Worm (Caenorhabditis elegans) whole organism, L4 larva: ENCODE results near the gene nspc-16.

Source experiments
- D1046.2 ChIP-seq: fragments of 200-800 bp; sonication (Bioruptor generic); IDR thresholded peaks from 2 replicates; pipeline ENCODE4 v1.3.6; 2022; ENCODE audit warnings: missing genetic modification characterization, missing compliant biosample characterization
- F10B5.3 ChIP-seq: sonication (generic microtip); optimal IDR thresholded peaks from 2 replicates; lab custom pipeline; 2016; ENCODE audit warnings: mild to moderate bottlenecking, missing genetic modification characterization, missing compliant biosample characterization
- F26F4.8 ChIP-seq: fragments of 200-800 bp; sonication (Bioruptor generic); conservative IDR thresholded peaks from 2 replicates; pipeline ENCODE4 v1.3.6; 2022; ENCODE audit warnings: missing genetic modification characterization, missing compliant biosample characterization
- F44E2.7 ChIP-seq: fragments of 200-800 bp; sonication (Bioruptor generic); IDR thresholded peaks from 2 replicates; pipeline ENCODE4 v2.1.2; 2022; ENCODE audit warnings: missing genetic modification characterization, missing compliant biosample characterization
- F49E8.2 ChIP-seq: sonication (generic microtip); optimal IDR thresholded peaks from 2 replicates; lab custom pipeline; 2016; ENCODE audit warnings: missing compliant biosample characterization, mild to moderate bottlenecking, missing genetic modification characterization, borderline replicate concordance
- T20F7.1 ChIP-seq: fragments of 200-800 bp; sonication (Bioruptor generic); optimal IDR thresholded peaks from 2 replicates; lab custom pipeline; 2018; ENCODE audit warnings: mild to moderate bottlenecking, missing genetic modification characterization, missing compliant biosample characterization
- T26A8.4 ChIP-seq: fragments of 200-800 bp; sonication (Bioruptor generic); IDR thresholded peaks from 2 replicates; pipeline ENCODE4 v1.3.6; 2022; ENCODE audit warnings: missing genetic modification characterization, missing compliant biosample characterization
- Y105C5A.15 ChIP-seq: fragments of 200-800 bp; sonication (Bioruptor generic); IDR thresholded peaks from 2 replicates; pipeline ENCODE4 v1.3.6; 2022; ENCODE audit warnings: missing genetic modification characterization, missing compliant biosample characterization
- Y75B8A.6 ChIP-seq: fragments of 200-800 bp; sonication (Bioruptor generic); IDR thresholded peaks from 2 replicates; pipeline ENCODE4 v1.3.6; 2022; ENCODE audit warnings: missing genetic modification reagents, missing genetic modification characterization, missing compliant biosample characterization
- aha-1 ChIP-seq: fragments of 150-350 bp; peaks from one replicate; lab custom pipeline; 2014; ENCODE audit warnings: missing biosample characterization, missing genetic modification characterization
- arid-1 ChIP-seq: fragments of 200-800 bp; sonication (Bioruptor generic); conservative IDR thresholded peaks from 2 replicates; pipeline ENCODE4 v1.3.6; 2022; ENCODE audit warnings: missing genetic modification reagents, missing genetic modification characterization, missing compliant biosample characterization
- ceh-62 ChIP-seq: sonication (generic microtip); optimal IDR thresholded peaks from 2 replicates; lab custom pipeline; 2017; ENCODE audit warnings: missing biosample characterization, missing genetic modification characterization
- ces-1 ChIP-seq: fragments of 150-350 bp; sonication (generic microtip); optimal IDR thresholded peaks from 4 replicates; lab custom pipeline; 2014; ENCODE audit warnings: missing biosample characterization, missing genetic modification reagents, missing genetic modification characterization
- ctbp-1 ChIP-seq: fragments of 200-800 bp; sonication (Bioruptor generic); IDR thresholded peaks from 2 replicates; pipeline ENCODE4 v1.3.6; 2022; ENCODE audit warnings: missing genetic modification reagents, missing genetic modification characterization, missing compliant biosample characterization
- daf-16 ChIP-seq, 3 experiments: sonication (generic microtip); optimal IDR thresholded peaks; 2 replicates each; lab custom pipeline; 2016 to 2017; ENCODE audit warnings: missing genetic modification characterization in 3 of 3, missing genetic modification reagents in 3 of 3, mild to moderate bottlenecking in 2 of 3, missing compliant biosample characterization in 2 of 3, missing biosample characterization in 1 of 3, moderate library complexity in 1 of 3
- daf-19 ChIP-seq: fragments of 200-800 bp; sonication (Bioruptor generic); conservative IDR thresholded peaks from 2 replicates; pipeline ENCODE4 v1.3.6; 2022; ENCODE audit warnings: missing genetic modification characterization, missing compliant biosample characterization
- dmd-9 ChIP-seq: fragments of 200-800 bp; sonication (Bioruptor generic); IDR thresholded peaks from 2 replicates; pipeline ENCODE4 v1.3.6; 2022; ENCODE audit warnings: missing genetic modification reagents, missing genetic modification characterization, missing compliant biosample characterization
- dpl-1 ChIP-seq: fragments of 150-350 bp; optimal IDR thresholded peaks from 2 replicates; lab custom pipeline; 2014; ENCODE audit warnings: missing biosample characterization, missing genetic modification reagents, missing genetic modification characterization
- duxl-1 ChIP-seq: sonication (generic microtip); optimal IDR thresholded peaks from 2 replicates; lab custom pipeline; 2016; ENCODE audit warnings: mild to moderate bottlenecking, missing genetic modification characterization, moderate library complexity, missing compliant biosample characterization; ENCODE audit not compliant: poor library complexity
- egl-43 ChIP-seq: fragments of 200-800 bp; sonication (Bioruptor generic); IDR thresholded peaks from 2 replicates; pipeline ENCODE4 v1.3.6; 2022; ENCODE audit warnings: missing genetic modification reagents, missing genetic modification characterization, missing compliant biosample characterization
- fkh-10 ChIP-seq: fragments of 150-350 bp; optimal IDR thresholded peaks from 2 replicates; lab custom pipeline; 2014; ENCODE audit warnings: missing biosample characterization, missing genetic modification reagents, missing genetic modification characterization
- hif-1 ChIP-seq, 2 experiments: sonication (generic microtip); optimal IDR thresholded peaks; 2 replicates each; lab custom pipeline; 2016 to 2017; ENCODE audit warnings: missing compliant biosample characterization in 2 of 2, missing genetic modification characterization in 2 of 2, missing genetic modification reagents in 2 of 2, missing genotype in 2 of 2, mild to moderate bottlenecking in 1 of 2
- hlh-11 ChIP-seq: fragments of 200-800 bp; sonication (Bioruptor generic); optimal IDR thresholded peaks from 2 replicates; lab custom pipeline; 2018; ENCODE audit warnings: mild to moderate bottlenecking, missing genetic modification characterization, missing compliant biosample characterization
- hmg-1.1 ChIP-seq: fragments of 200-800 bp; sonication (Bioruptor generic); IDR thresholded peaks from 2 replicates; pipeline ENCODE4 v1.3.6; 2022; ENCODE audit warnings: missing genetic modification reagents, missing genetic modification characterization, missing compliant biosample characterization
- lin-1 ChIP-seq: fragments of 200-800 bp; sonication (Bioruptor generic); IDR thresholded peaks from 2 replicates; pipeline ENCODE4 v1.3.6; 2022; ENCODE audit warnings: missing genetic modification reagents, missing genetic modification characterization, missing compliant biosample characterization
- lin-13 ChIP-seq: fragments of 150-350 bp; optimal IDR thresholded peaks from 2 replicates; lab custom pipeline; 2014; ENCODE audit warnings: missing biosample characterization, missing genetic modification reagents, missing genetic modification characterization
- lin-29 ChIP-seq: fragments of 200-800 bp; sonication (Bioruptor generic); IDR thresholded peaks from 2 replicates; pipeline ENCODE4 v1.3.6; 2022; ENCODE audit warnings: missing genetic modification reagents, missing genetic modification characterization, missing compliant biosample characterization
- lin-38 ChIP-seq: fragments of 200-800 bp; sonication (Bioruptor generic); IDR thresholded peaks from 2 replicates; pipeline ENCODE4 v1.3.6; 2022; ENCODE audit warnings: missing genetic modification reagents, missing genetic modification characterization, missing compliant biosample characterization
- lir-3 ChIP-seq: sonication (generic microtip); optimal IDR thresholded peaks from 2 replicates; lab custom pipeline; 2016; ENCODE audit warnings: mild to moderate bottlenecking, missing genetic modification characterization, missing compliant biosample characterization
- mdt-29 ChIP-seq: fragments of 200-800 bp; sonication (Bioruptor generic); IDR thresholded peaks from 2 replicates; pipeline ENCODE4 v1.3.6; 2022; ENCODE audit warnings: missing genetic modification reagents, missing genetic modification characterization, missing compliant biosample characterization
- mxl-2 ChIP-seq: fragments of 200-800 bp; sonication (Bioruptor generic); conservative IDR thresholded peaks from 2 replicates; pipeline ENCODE4 v1.3.6; 2022; ENCODE audit warnings: missing genetic modification reagents, missing genetic modification characterization, missing compliant biosample characterization
- mxl-3 ChIP-seq: fragments of 200-800 bp; sonication (Bioruptor generic); optimal IDR thresholded peaks from 2 replicates; lab custom pipeline; 2018; ENCODE audit warnings: mild to moderate bottlenecking, missing genetic modification characterization, missing compliant biosample characterization
- nhr-11 ChIP-seq: fragments of 150-350 bp; optimal IDR thresholded peaks from 2 replicates; lab custom pipeline; 2014; ENCODE audit warnings: missing biosample characterization, missing genetic modification characterization
- nhr-237 ChIP-seq: sonication (generic microtip); optimal IDR thresholded peaks from 2 replicates; lab custom pipeline; 2017; ENCODE audit warnings: missing biosample characterization, missing genetic modification characterization
- nhr-42 ChIP-seq: fragments of 200-800 bp; sonication (Bioruptor generic); IDR thresholded peaks from 2 replicates; pipeline ENCODE4 v1.3.6; 2022; ENCODE audit warnings: missing genetic modification characterization, missing compliant biosample characterization
- pha-4 ChIP-seq, 2 experiments: fragments of 150-350 bp in 1 of 2; fragments of 200-800 bp in 1 of 2; sonication (Bioruptor generic) in 1 of 2; IDR thresholded peaks in 1 of 2; optimal IDR thresholded peaks in 1 of 2; 2 replicates each; pipeline versions ENCODE4 v1.3.6 to Lab custom; 2014 to 2022; ENCODE audit warnings: missing genetic modification characterization in 2 of 2, missing genetic modification reagents in 2 of 2, missing biosample characterization in 1 of 2, missing compliant biosample characterization in 1 of 2
- rbr-2 ChIP-seq: sonication (generic microtip); optimal IDR thresholded peaks from 2 replicates; lab custom pipeline; 2016; ENCODE audit warnings: missing genotype, missing genetic modification characterization, missing compliant biosample characterization
- spr-1 ChIP-seq: sonication (generic microtip); optimal IDR thresholded peaks from 2 replicates; lab custom pipeline; 2016; ENCODE audit warnings: mild to moderate bottlenecking, missing genetic modification characterization, missing compliant biosample characterization
- spr-3 ChIP-seq: fragments of 200-800 bp; sonication (Bioruptor generic); optimal IDR thresholded peaks from 2 replicates; lab custom pipeline; 2018; ENCODE audit warnings: mild to moderate bottlenecking, missing genetic modification characterization, missing compliant biosample characterization
- tag-97 ChIP-seq: fragments of 200-800 bp; sonication (Bioruptor generic); IDR thresholded peaks from 2 replicates; pipeline ENCODE4 v1.3.6; 2022; ENCODE audit warnings: missing genetic modification characterization, missing compliant biosample characterization
- unc-39 ChIP-seq: sonication (generic microtip); optimal IDR thresholded peaks from 2 replicates; lab custom pipeline; 2017; ENCODE audit warnings: missing biosample characterization, missing genetic modification characterization
- vab-7 ChIP-seq: fragments of 200-800 bp; sonication (Bioruptor generic); IDR thresholded peaks from 2 replicates; pipeline ENCODE4 v1.3.6; 2022; ENCODE audit warnings: missing genetic modification reagents, missing genetic modification characterization, missing compliant biosample characterization
- zfp-2 ChIP-seq: sonication (generic microtip); optimal IDR thresholded peaks from 2 replicates; lab custom pipeline; 2016; ENCODE audit warnings: mild to moderate bottlenecking, missing genetic modification characterization, missing compliant biosample characterization
- zfp-3 ChIP-seq: fragments of 200-800 bp; sonication (Bioruptor generic); conservative IDR thresholded peaks from 2 replicates; pipeline ENCODE4 v1.3.6; 2022; ENCODE audit warnings: missing genetic modification reagents, missing genetic modification characterization, missing compliant biosample characterization
- zip-2 ChIP-seq: fragments of 150-350 bp; optimal IDR thresholded peaks from 2 replicates; lab custom pipeline; 2014; ENCODE audit warnings: missing biosample characterization, missing genetic modification characterization
- ztf-7 ChIP-seq: fragments of 150-350 bp; optimal IDR thresholded peaks from 2 replicates; lab custom pipeline; 2014; ENCODE audit warnings: missing biosample characterization, missing genetic modification characterization

Gene nspc-16

DNA sequence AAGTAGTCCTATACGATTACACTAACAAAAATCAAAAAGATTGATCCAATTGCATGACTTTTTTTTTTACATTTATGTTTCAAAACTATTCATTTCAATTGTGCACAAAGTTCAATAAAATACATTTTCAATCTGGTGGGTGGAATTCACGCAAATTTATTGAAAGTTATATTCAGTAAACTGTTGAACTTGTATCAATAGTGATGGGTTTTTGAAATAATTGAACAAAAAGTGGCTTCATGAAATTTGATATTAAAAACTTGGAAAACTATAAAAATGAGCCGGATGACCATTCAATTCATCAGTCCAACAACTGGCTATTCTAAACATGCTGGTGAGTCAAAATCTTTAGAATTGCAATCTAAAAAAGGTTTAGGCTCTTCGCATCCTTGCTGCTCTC, at the start of gene nspc-16:
Gene nspc-16, plus strand, starts transcription at position 301 of the 400 bp plus-strand sequence.
- TF ChIP-seq Y75B8A.6 (GFP tag; lab: Robert Waterston, UW) (no peak), tag-97 (GFP tag; lab: Robert Waterston, UW) (no peak), F49E8.2 (no peak), hlh-11 (no peak), unc-39 (no peak), lin-29 (GFP tag; lab: Robert Waterston, UW) (no peak), D1046.2 (no peak), arid-1 (no peak), hmg-1.1 (GFP tag; lab: Robert Waterston, UW) (no peak), vab-7 (GFP tag; lab: Robert Waterston, UW) (no peak), dmd-9 (GFP tag; lab: Robert Waterston, UW) (no peak), nhr-237 (tag; lab: Kevin White, UChicago) (no peak), dpl-1 (no peak), hif-1 (tag; optimal IDR thresholded peaks at IDR 0.05; lab: Kevin White, UChicago) (no peak), egl-43 (GFP tag; lab: Robert Waterston, UW) (no peak), daf-19 (GFP tag; lab: Robert Waterston, UW) (no peak), ces-1 (GFP tag; lab: Kevin White, UChicago) (no peak), zfp-2 (tag; lab: Kevin White, UChicago) (no peak), lin-38 (GFP tag; lab: Robert Waterston, UW) (no peak)

- TF ChIP-seq aha-1: no peak
- TF ChIP-seq fkh-10: no peak
- TF ChIP-seq ztf-7 (tag; lab: Kevin White, UChicago): no peak
- TF ChIP-seq F44E2.7 (GFP tag; lab: Robert Waterston, UW): no peak
Measured at ce11 chrX:14473740-14474139, 49.6 kb upstream of the nspc-16 start, which contains the start of gene M163.5. TSS of gene M163.5 (plus strand) at chrX:14474040.

DNA sequence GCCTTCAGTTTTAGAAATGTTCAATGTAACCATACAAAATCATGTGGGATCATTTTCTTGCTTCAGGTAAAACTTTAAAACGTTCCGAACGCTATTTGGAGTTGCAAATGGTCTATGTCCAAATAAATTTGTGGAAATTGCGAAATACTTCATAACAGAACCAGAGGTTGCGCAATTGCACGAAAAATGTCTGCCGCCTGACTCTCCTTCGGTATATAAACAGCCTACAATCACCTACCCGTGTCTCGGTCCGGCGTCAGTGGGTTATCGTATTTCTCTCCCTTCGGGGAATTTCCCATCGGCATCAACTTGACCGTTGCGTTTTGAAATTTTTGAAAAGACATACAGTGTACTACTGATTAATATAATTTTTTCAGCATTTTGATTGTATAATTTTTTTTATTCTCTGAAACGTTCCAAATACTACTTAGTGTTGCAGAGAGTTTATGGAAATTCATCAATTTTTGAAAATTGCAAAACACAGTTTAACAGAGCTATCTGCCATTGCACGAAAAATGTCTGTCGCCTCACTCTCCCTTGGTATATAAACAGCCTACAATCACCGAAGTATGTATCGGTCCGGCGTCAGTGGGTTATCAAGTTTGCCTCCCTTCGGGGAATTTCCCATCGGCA, 46.6 kb upstream of the nspc-16 start:
- peak; percentile 36 for TF ChIP-seq mxl-3 (GFP tag; lab: Kevin White, UChicago)
- TF ChIP-seq T26A8.4 (GFP tag; lab: Robert Waterston, UW): 0 out of 2 replicates have a peak, but pooled peaks have one; percentile 67
- peak; percentile 76; the same call in 1 of the 2 replicates for TF ChIP-seq pha-4 (GFP tag; IDR thresholded peaks at IDR 0.05; lab: Robert Waterston, UW)
- TF ChIP-seq pha-4 (tag; optimal IDR thresholded peaks at IDR 0.05; lab: Kevin White, UChicago): no peak
- peak; percentile 41 for TF ChIP-seq spr-1
- peak; percentile 23 for TF ChIP-seq T20F7.1
- TF ChIP-seq rbr-2: peak; percentile 59
- no peak for TF ChIP-seq lin-1
- TF ChIP-seq zfp-3 (GFP tag; lab: Robert Waterston, UW): no peak; the same call in 1 of the 2 replicates
- TF ChIP-seq F44E2.7 (GFP tag; lab: Robert Waterston, UW): 0 out of 2 replicates have a peak, but pooled peaks have one; percentile 12
- TF ChIP-seq duxl-1 (tag; lab: Kevin White, UChicago): peak; percentile 88
- 0 out of 2 replicates have a peak, but pooled peaks have one; percentile 47 for TF ChIP-seq tag-97 (GFP tag; lab: Robert Waterston, UW)
- TF ChIP-seq F10B5.3 (tag; lab: Kevin White, UChicago): peak; percentile 11
- TF ChIP-seq daf-16 (GFP tag; optimal IDR thresholded peaks at IDR 0.05; lab: Kevin White, UChicago): peak in 1 of 2 experiments; percentile 47
- peak; percentile 78 for TF ChIP-seq daf-16 (tag; optimal IDR thresholded peaks at IDR 0.05; lab: Kevin White, UChicago)
- TF ChIP-seq mxl-2 (GFP tag; lab: Robert Waterston, UW): 0 out of 2 replicates have a peak, but pooled peaks have one; percentile 45
- TF ChIP-seq lir-3: peak; percentile 28
- TF ChIP-seq Y105C5A.15: 0 out of 2 replicates have a peak, but pooled peaks have one; percentile 36
- peak; percentile 100 for TF ChIP-seq zip-2 (tag; lab: Kevin White, UChicago)
- TF ChIP-seq nhr-11 (tag; lab: Kevin White, UChicago): no peak
- TF ChIP-seq spr-3 (GFP tag; lab: Kevin White, UChicago): peak; percentile 73
- 0 out of 2 replicates have a peak, but pooled peaks have one; percentile 57 for TF ChIP-seq nhr-42 (GFP tag; lab: Robert Waterston, UW)
- TF ChIP-seq ztf-7 (tag; lab: Kevin White, UChicago): peak; percentile 92
- 0 out of 2 replicates have a peak, but pooled peaks have one; percentile 11 for TF ChIP-seq mdt-29 (GFP tag; lab: Robert Waterston, UW)
- peak; percentile 60; the same call in 1 of the 2 replicates for TF ChIP-seq ctbp-1 (GFP tag; lab: Robert Waterston, UW)
- TF ChIP-seq lin-13: peak; percentile 11
- no peak for TF ChIP-seq ceh-62
- TF ChIP-seq F26F4.8 (GFP tag; lab: Robert Waterston, UW): peak; percentile 58; the same call in 1 of the 2 replicates
